Worm (Caenorhabditis elegans) whole organism, young adult: ENCODE results near the gene T26G10.3.
A peak's percentile ranks its signal among the peaks of the same experiment; 100 is the strongest.

ENCODE experiments used
- B0019.2 ChIP-seq: fragments of 200-800 bp; sonication (Bioruptor generic); conservative IDR thresholded peaks from 2 replicates; pipeline ENCODE4 v1.3.6; 2022; ENCODE audit warnings: missing genetic modification reagents, missing genetic modification characterization, missing compliant biosample characterization
- B0035.1 ChIP-seq: sonication (generic microtip); optimal IDR thresholded peaks from 2 replicates; lab custom pipeline; 2016; ENCODE audit warnings: missing genetic modification characterization, mild to moderate bottlenecking, missing compliant biosample characterization, missing genotype, missing genetic modification reagents
- B0261.1 ChIP-seq: sonication (generic microtip); optimal IDR thresholded peaks from 2 replicates; lab custom pipeline; 2016; ENCODE audit warnings: mild to moderate bottlenecking, missing genetic modification characterization, moderate library complexity, missing compliant biosample characterization
- B0336.3 ChIP-seq: fragments of 200-800 bp; sonication (Bioruptor generic); IDR thresholded peaks from 2 replicates; pipeline ENCODE4 v1.3.6; 2022; ENCODE audit warnings: missing genetic modification characterization, missing compliant biosample characterization
- F33H1.4 ChIP-seq: fragments of 200-800 bp; sonication (Bioruptor generic); IDR thresholded peaks from 2 replicates; pipeline ENCODE4 v1.3.6; 2022; ENCODE audit warnings: missing genetic modification reagents, missing genetic modification characterization, missing compliant biosample characterization
- F37B4.10 ChIP-seq: fragments of 200-800 bp; sonication (Bioruptor generic); IDR thresholded peaks from 2 replicates; pipeline ENCODE4 v1.3.6; 2022; ENCODE audit warnings: missing genetic modification characterization, missing compliant biosample characterization
- F39B2.1 ChIP-seq: fragments of 200-800 bp; sonication (Bioruptor generic); IDR thresholded peaks from 2 replicates; pipeline ENCODE4 v1.3.6; 2022; ENCODE audit warnings: missing genetic modification reagents, missing genetic modification characterization, missing compliant biosample characterization
- F49E8.2 ChIP-seq: sonication (generic microtip); optimal IDR thresholded peaks from 3 replicates; lab custom pipeline; 2017; ENCODE audit warnings: missing genetic modification characterization, mild to moderate bottlenecking, missing compliant biosample characterization, antibody characterized with exemption, moderate library complexity; ENCODE audit not compliant: insufficient read depth
- F52B5.7 ChIP-seq: sonication (generic microtip); optimal IDR thresholded peaks from 2 replicates; lab custom pipeline; 2016; ENCODE audit warnings: mild to moderate bottlenecking, missing genetic modification characterization, missing compliant biosample characterization
- K12H6.12 ChIP-seq: fragments of 200-800 bp; sonication (Bioruptor generic); optimal IDR thresholded peaks from 2 replicates; lab custom pipeline; 2018; ENCODE audit warnings: mild to moderate bottlenecking, missing genetic modification characterization, missing compliant biosample characterization
- atf-7 ChIP-seq: sonication (generic microtip); optimal IDR thresholded peaks from 2 replicates; lab custom pipeline; 2017; ENCODE audit warnings: mild to moderate bottlenecking, missing genetic modification characterization, missing compliant biosample characterization
- attf-5 ChIP-seq: fragments of 200-800 bp; sonication (Bioruptor generic); optimal IDR thresholded peaks from 2 replicates; lab custom pipeline; 2018; ENCODE audit warnings: mild to moderate bottlenecking, missing genetic modification characterization, missing compliant biosample characterization
- bed-1 ChIP-seq: fragments of 200-800 bp; sonication (Bioruptor generic); IDR thresholded peaks from 2 replicates; pipeline ENCODE4 v1.3.6; 2022; ENCODE audit warnings: missing genetic modification reagents, missing genetic modification characterization, missing compliant biosample characterization
- bed-2 ChIP-seq: fragments of 200-800 bp; sonication (Bioruptor generic); IDR thresholded peaks from 2 replicates; pipeline ENCODE4 v1.3.6; 2022; ENCODE audit warnings: missing genetic modification reagents, missing genetic modification characterization, missing compliant biosample characterization
- ccch-3 ChIP-seq: fragments of 200-800 bp; sonication (Bioruptor generic); optimal IDR thresholded peaks from 2 replicates; lab custom pipeline; 2018; ENCODE audit warnings: mild to moderate bottlenecking, missing genetic modification characterization, missing compliant biosample characterization
- ceh-27 ChIP-seq: fragments of 200-800 bp; sonication (Bioruptor generic); optimal IDR thresholded peaks from 2 replicates; lab custom pipeline; 2018; ENCODE audit warnings: mild to moderate bottlenecking, missing genetic modification characterization, moderate library complexity, missing compliant biosample characterization
- ceh-58 ChIP-seq: fragments of 200-800 bp; sonication (Bioruptor generic); IDR thresholded peaks from 2 replicates; pipeline ENCODE4 v1.3.6; 2022; ENCODE audit warnings: missing genetic modification characterization, missing compliant biosample characterization
- die-1 ChIP-seq: sonication (generic microtip); optimal IDR thresholded peaks from 2 replicates; lab custom pipeline; 2016; ENCODE audit warnings: missing genotype, mild to moderate bottlenecking, missing genetic modification characterization, missing compliant biosample characterization
- dpl-1 ChIP-seq: fragments of 150-350 bp; optimal IDR thresholded peaks from 2 replicates; lab custom pipeline; 2014; ENCODE audit warnings: missing biosample characterization, missing genetic modification reagents, missing genetic modification characterization
- hmg-1.2 ChIP-seq: fragments of 200-800 bp; sonication (Bioruptor generic); IDR thresholded peaks from 2 replicates; pipeline ENCODE4 v1.3.6; 2022; ENCODE audit warnings: missing genetic modification reagents, missing genetic modification characterization, missing compliant biosample characterization
- lag-1 ChIP-seq: fragments of 200-800 bp; sonication (Bioruptor generic); IDR thresholded peaks from 2 replicates; pipeline ENCODE4 v1.3.6; 2022; ENCODE audit warnings: missing genetic modification reagents, missing genetic modification characterization, missing compliant biosample characterization
- lin-35 ChIP-seq, 3 experiments: fragments of 150-350 bp in 2 of 3; sonication (generic microtip) in 1 of 3; optimal IDR thresholded peaks; 2 replicates each; lab custom pipeline; 2014 to 2018; ENCODE audit warnings: missing biosample characterization in 3 of 3, missing genetic modification characterization in 3 of 3, missing genetic modification reagents in 3 of 3
- lin-40 ChIP-seq: sonication (generic microtip); optimal IDR thresholded peaks from 2 replicates; lab custom pipeline; 2016; ENCODE audit warnings: missing genetic modification characterization, mild to moderate bottlenecking, missing compliant biosample characterization, missing genotype, missing genetic modification reagents
- lin-54 ChIP-seq: fragments of 200-800 bp; sonication (Bioruptor generic); optimal IDR thresholded peaks from 2 replicates; lab custom pipeline; 2018; ENCODE audit warnings: mild to moderate bottlenecking, missing genetic modification characterization, missing compliant biosample characterization
- lir-1 ChIP-seq: fragments of 200-800 bp; sonication (Bioruptor generic); conservative IDR thresholded peaks from 2 replicates; pipeline ENCODE4 v1.3.6; 2022; ENCODE audit warnings: missing genetic modification reagents, missing genetic modification characterization, missing compliant biosample characterization
- lsl-1 ChIP-seq: fragments of 200-800 bp; sonication (Bioruptor generic); optimal IDR thresholded peaks from 2 replicates; lab custom pipeline; 2018; ENCODE audit warnings: mild to moderate bottlenecking, missing genetic modification characterization, moderate library complexity, missing compliant biosample characterization
- lsy-27 ChIP-seq: sonication (generic microtip); optimal IDR thresholded peaks from 2 replicates; lab custom pipeline; 2017; ENCODE audit warnings: missing genetic modification characterization, mild to moderate bottlenecking, missing compliant biosample characterization, antibody characterized with exemption, missing genotype, borderline replicate concordance; ENCODE audit not compliant: insufficient read depth
- madf-3 ChIP-seq: fragments of 200-800 bp; sonication (Bioruptor generic); IDR thresholded peaks from 2 replicates; pipeline ENCODE4 v1.3.6; 2022; ENCODE audit warnings: missing genetic modification reagents, missing genetic modification characterization, missing compliant biosample characterization
- madf-6 ChIP-seq: fragments of 200-800 bp; sonication (Bioruptor generic); IDR thresholded peaks from 2 replicates; pipeline ENCODE4 v1.3.6; 2022; ENCODE audit warnings: missing genetic modification reagents, missing genetic modification characterization, missing compliant biosample characterization
- mes-4 ChIP-seq: sonication (generic microtip); optimal IDR thresholded peaks from 2 replicates; lab custom pipeline; 2016; ENCODE audit warnings: missing genotype, missing genetic modification characterization, missing compliant biosample characterization
- nfyb-1 ChIP-seq: fragments of 200-800 bp; sonication (Bioruptor generic); IDR thresholded peaks from 2 replicates; pipeline ENCODE4 v1.3.6; 2022; ENCODE audit warnings: missing genetic modification reagents, missing genetic modification characterization, missing compliant biosample characterization
- nhr-80 ChIP-seq: sonication (generic microtip); optimal IDR thresholded peaks from 2 replicates; lab custom pipeline; 2016; ENCODE audit warnings: missing genetic modification characterization, missing compliant biosample characterization
- nhr-90 ChIP-seq: sonication (generic microtip); optimal IDR thresholded peaks from 2 replicates; lab custom pipeline; 2016; ENCODE audit warnings: missing genotype, mild to moderate bottlenecking, missing genetic modification characterization, missing compliant biosample characterization
- pbrm-1 ChIP-seq: fragments of 200-800 bp; sonication (Bioruptor generic); IDR thresholded peaks from 2 replicates; pipeline ENCODE4 v1.3.6; 2022; ENCODE audit warnings: missing genetic modification reagents, missing genetic modification characterization, missing compliant biosample characterization
- pha-4 ChIP-seq: fragments of 150-350 bp; sonication (generic microtip); optimal IDR thresholded peaks from 2 replicates; lab custom pipeline; 2014; ENCODE audit warnings: missing biosample characterization, missing genetic modification reagents, missing genetic modification characterization
- repo-1 ChIP-seq: sonication (generic microtip); optimal IDR thresholded peaks from 2 replicates; lab custom pipeline; 2017; ENCODE audit warnings: mild to moderate bottlenecking, missing genetic modification characterization, missing compliant biosample characterization
- sdz-38 ChIP-seq: sonication (generic microtip); optimal IDR thresholded peaks from 2 replicates; lab custom pipeline; 2016; ENCODE audit warnings: missing genotype, missing genetic modification characterization, missing compliant biosample characterization
- snpc-1.1 ChIP-seq: sonication (generic microtip); optimal IDR thresholded peaks from 2 replicates; lab custom pipeline; 2017; ENCODE audit warnings: missing genetic modification characterization, mild to moderate bottlenecking, missing compliant biosample characterization, antibody characterized with exemption, moderate library complexity, missing genotype, missing genetic modification reagents; ENCODE audit not compliant: insufficient read depth
- snpc-3.4 ChIP-seq: sonication (generic microtip); optimal IDR thresholded peaks from 2 replicates; lab custom pipeline; 2017; ENCODE audit warnings: missing genetic modification characterization, mild to moderate bottlenecking, missing compliant biosample characterization, antibody characterized with exemption, moderate library complexity, missing genotype, missing genetic modification reagents
- somi-1 ChIP-seq: fragments of 200-800 bp; sonication (Bioruptor generic); optimal IDR thresholded peaks from 2 replicates; lab custom pipeline; 2018; ENCODE audit warnings: mild to moderate bottlenecking, missing genetic modification characterization, missing compliant biosample characterization
- tlf-1 ChIP-seq: fragments of 200-800 bp; sonication (Bioruptor generic); optimal IDR thresholded peaks from 2 replicates; lab custom pipeline; 2018; ENCODE audit warnings: mild to moderate bottlenecking, missing genetic modification characterization, missing compliant biosample characterization
- unc-130 ChIP-seq: sonication (generic microtip); optimal IDR thresholded peaks from 2 replicates; lab custom pipeline; 2016; ENCODE audit warnings: missing genetic modification reagents, missing genetic modification characterization, missing compliant biosample characterization
- zfh-2 ChIP-seq: fragments of 200-800 bp; sonication (Bioruptor generic); conservative IDR thresholded peaks from 2 replicates; pipeline ENCODE4 v1.3.6; 2022; ENCODE audit warnings: missing genetic modification reagents, missing genetic modification characterization, missing compliant biosample characterization
- ztf-25 ChIP-seq: fragments of 200-800 bp; sonication (Bioruptor generic); IDR thresholded peaks from 2 replicates; pipeline ENCODE4 v1.3.6; 2022; ENCODE audit warnings: missing genetic modification reagents, missing genetic modification characterization, missing compliant biosample characterization
- ztf-26 ChIP-seq: sonication (generic microtip); optimal IDR thresholded peaks from 2 replicates; lab custom pipeline; 2017; ENCODE audit warnings: missing genetic modification characterization, missing compliant biosample characterization
- ztf-28 ChIP-seq: fragments of 200-800 bp; sonication (Bioruptor generic); IDR thresholded peaks from 2 replicates; pipeline ENCODE4 v1.3.6; 2022; ENCODE audit warnings: missing genetic modification reagents, missing genetic modification characterization, missing compliant biosample characterization

Gene T26G10.3

DNA sequence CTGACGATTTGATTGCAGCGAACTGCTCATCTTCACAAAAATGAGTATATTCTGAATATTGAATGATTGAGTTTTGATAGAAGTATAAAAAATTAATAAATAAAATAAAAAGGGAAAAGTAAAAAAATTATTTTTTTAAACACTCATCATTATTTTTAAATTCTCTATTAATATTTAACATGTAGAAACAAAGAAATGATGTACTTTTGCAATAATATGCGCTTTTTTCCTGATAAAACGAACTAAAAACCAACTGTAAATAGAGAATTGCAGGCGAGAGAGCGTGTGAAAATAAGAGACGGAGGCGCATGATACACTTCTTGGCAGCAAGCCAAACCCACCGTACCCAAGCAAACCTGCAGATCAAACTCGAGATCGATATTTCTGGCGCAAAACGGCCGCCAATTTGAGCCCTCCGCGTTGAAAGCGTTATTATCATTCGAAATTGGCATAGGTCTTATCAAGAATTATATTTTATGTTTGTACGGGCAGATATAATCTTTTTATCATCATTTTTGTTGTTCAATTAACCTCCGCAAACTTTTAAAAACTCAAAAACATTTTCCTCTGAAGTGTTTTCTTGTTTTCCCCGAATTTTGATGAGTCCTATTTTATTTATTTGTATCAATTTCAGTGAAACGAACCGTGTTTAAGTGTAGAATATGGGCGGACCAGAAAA, 42.9 kb upstream of the T26G10.3 start, which contains the start of the genes rheb-1 and spk-1 (continued):
- TF ChIP-seq F49E8.2 (peak; percentile 77), F33H1.4 (GFP tag; lab: Robert Waterston, UW) (peak; percentile 72), lsy-27 (tag; lab: Kevin White, UChicago) (peak; percentile 1), nhr-90 (tag; lab: Kevin White, UChicago) (peak; percentile 56), repo-1 (tag; lab: Kevin White, UChicago) (peak; percentile 35), lir-1 (GFP tag; lab: Robert Waterston, UW) (peak; percentile 66; the same call in 1 of the 2 replicates), snpc-1.1 (tag; lab: Kevin White, UChicago) (no peak), sdz-38 (tag; lab: Kevin White, UChicago) (no peak), ccch-3 (GFP tag; lab: Kevin White, UChicago) (no peak), mes-4 (tag; lab: Kevin White, UChicago) (no peak), ceh-27 (peak; percentile 86), ceh-58 (no peak), lin-40 (tag; lab: Kevin White, UChicago) (peak; percentile 87), tlf-1 (GFP tag; lab: Kevin White, UChicago) (peak; percentile 91), pbrm-1 (peak; percentile 94), K12H6.12 (peak; percentile 76), madf-3 (GFP tag; lab: Robert Waterston, UW) (peak; percentile 81; the same call in 1 of the 2 replicates), zfh-2 (peak; percentile 79), dpl-1 (GFP tag; lab: Kevin White, UChicago) (peak; percentile 51), lag-1 (GFP tag; lab: Robert Waterston, UW) (no peak), hmg-1.2 (peak; percentile 94), unc-130 (GFP tag; lab: Kevin White, UChicago) (peak; percentile 30), nhr-80 (tag; lab: Kevin White, UChicago) (peak; percentile 94), die-1 (no peak), atf-7 (tag; lab: Kevin White, UChicago) (peak; percentile 83), F39B2.1 (GFP tag; lab: Robert Waterston, UW) (no peak), B0336.3 (GFP tag; lab: Robert Waterston, UW) (peak; percentile 87), attf-5 (GFP tag; lab: Kevin White, UChicago) (peak; percentile 92), B0261.1 (tag; lab: Kevin White, UChicago) (peak; percentile 7), snpc-3.4 (tag; lab: Kevin White, UChicago) (peak; percentile 82), somi-1 (peak; percentile 76), lsl-1 (GFP tag; lab: Kevin White, UChicago) (peak; percentile 93), B0035.1 (no peak), bed-1 (no peak), ztf-25 (no peak), F52B5.7 (tag; lab: Kevin White, UChicago) (peak; percentile 38), lin-54 (GFP tag; lab: Kevin White, UChicago) (peak; percentile 84), F37B4.10 (GFP tag; lab: Robert Waterston, UW) (peak; percentile 80; the same call in 1 of the 2 replicates), ztf-28 (0 out of 2 replicates have a peak, but pooled peaks have one; percentile 45), ztf-26 (tag; lab: Kevin White, UChicago) (peak; percentile 60), pha-4 (tag; lab: Kevin White, UChicago) (peak; percentile 33), B0019.2 (GFP tag; lab: Robert Waterston, UW) (0 out of 2 replicates have a peak, but pooled peaks have one; percentile 51), madf-6 (GFP tag; lab: Robert Waterston, UW) (peak; percentile 83), lin-35 (GFP tag; optimal IDR thresholded peaks at IDR 0.05; lab: Kevin White, UChicago) (peak in 1 of 3 experiments; percentile 58), bed-2 (GFP tag; lab: Robert Waterston, UW) (no peak), nfyb-1 (GFP tag; lab: Robert Waterston, UW) (peak; percentile 92)
